Worm (Caenorhabditis elegans): ENCODE results near the gene glr-6.
A peak's percentile ranks its signal among the peaks of the same experiment; 100 is the strongest.

glr-6 gene

ce11 chrX:6840670-6841308 is at the start of gene glr-6, which contains the start of gene asg-2:
Gene glr-6, minus strand, starts transcription at chrX:6840720.
Gene asg-2, plus strand, starts transcription at chrX:6841258.
- TF ChIP-seq pha-4 (tag; optimal IDR thresholded peaks at IDR 0.05) (peak; percentile 7), snpc-4 (GFP tag; optimal IDR thresholded peaks at IDR 0.05) (no peak), snpc-4 (tag; optimal IDR thresholded peaks at IDR 0.05) (peak in 1 of 4 experiments; percentile 8), rcor-1 (GFP tag; IDR thresholded peaks at IDR 0.05) (peak; percentile 61), ccch-3 (GFP tag; optimal IDR thresholded peaks at IDR 0.05) (no peak), ztf-18 (tag; optimal IDR thresholded peaks at IDR 0.05) (no peak), K12H6.12 (tag; optimal IDR thresholded peaks at IDR 0.05) (peak; percentile 60), sea-2 (GFP tag; IDR thresholded peaks at IDR 0.05) (no peak), unc-62 (GFP tag; optimal IDR thresholded peaks at IDR 0.05) (no peak), madf-10 (tag; optimal IDR thresholded peaks at IDR 0.05) (peak; percentile 40), ceh-27 (GFP tag; optimal IDR thresholded peaks at IDR 0.05) (peak; percentile 56), F23B12.7 (tag; optimal IDR thresholded peaks at IDR 0.05; ENCODE audit: insufficient read depth) (peak; percentile 50), aptf-2 (GFP tag; conservative IDR thresholded peaks at IDR 0.05) (peak; percentile 67; the same call in 1 of the 2 replicates), mcd-1 (GFP tag; IDR thresholded peaks at IDR 0.05) (peak; percentile 95), Y95B8A.8 (GFP tag; IDR thresholded peaks at IDR 0.05) (no peak), attf-5 (GFP tag; optimal IDR thresholded peaks at IDR 0.05) (peak; percentile 75), F33H1.4 (GFP tag; IDR thresholded peaks at IDR 0.05) (peak; percentile 79), lin-35 (GFP tag; optimal IDR thresholded peaks at IDR 0.05) (peak in 1 of 3 experiments; percentile 44), C17E4.6 (GFP tag; IDR thresholded peaks at IDR 0.05) (no peak), cebp-1 (GFP tag; IDR thresholded peaks at IDR 0.05) (no peak), cebp-1 (tag; optimal IDR thresholded peaks at IDR 0.05) (peak; percentile 64), nhr-80 (tag; optimal IDR thresholded peaks at IDR 0.05) (peak; percentile 69), lin-40 (tag; optimal IDR thresholded peaks at IDR 0.05) (peak; percentile 66), egl-44 (GFP tag; IDR thresholded peaks at IDR 0.05) (0 out of 2 replicates have a peak, but pooled peaks have one; percentile 22), hmg-1.2 (GFP tag; IDR thresholded peaks at IDR 0.05) (0 out of 2 replicates have a peak, but pooled peaks have one; percentile 19), pbrm-1 (GFP tag; IDR thresholded peaks at IDR 0.05) (0 out of 2 replicates have a peak, but pooled peaks have one; percentile 13), ZK185.1 (tag; optimal IDR thresholded peaks at IDR 0.05; ENCODE audit: poor library complexity, severe bottlenecking) (peak; percentile 66)

DNA sequence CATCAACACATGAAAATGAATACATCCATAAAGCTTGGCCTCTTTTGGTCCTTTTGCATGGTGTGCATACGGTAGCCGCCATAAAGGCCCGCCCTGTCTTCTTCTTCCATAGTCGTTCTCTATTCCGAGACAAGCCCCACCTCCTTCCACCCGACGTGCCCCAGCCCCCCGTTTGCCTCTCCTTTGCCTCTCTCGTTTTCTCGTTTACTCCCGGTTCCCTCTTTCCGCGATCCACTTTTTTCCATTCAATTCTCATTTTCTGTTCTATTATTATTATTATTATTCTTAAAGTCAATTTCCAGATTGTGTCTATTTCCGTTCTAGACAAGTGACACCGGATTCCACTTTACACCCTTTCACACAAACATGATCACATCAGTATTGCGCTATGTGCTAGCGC is 48.9 kb upstream of the glr-6 start, which contains the start of gene unc-6:
Gene unc-6, plus strand, starts transcription at position 301 of the 400 bp plus-strand sequence.
- TF ChIP-seq mes-4 (tag; optimal IDR thresholded peaks at IDR 0.05), result no peak
- no peak for TF ChIP-seq D2030.7 (GFP tag; IDR thresholded peaks at IDR 0.05)

- TF ChIP-seq somi-1 (GFP tag; optimal IDR thresholded peaks at IDR 0.05), result no peak
- no peak for TF ChIP-seq ccch-3 (GFP tag; optimal IDR thresholded peaks at IDR 0.05)
- no peak for TF ChIP-seq nhr-179 (tag; optimal IDR thresholded peaks at IDR 0.05)
- TF ChIP-seq nfya-1 (tag; optimal IDR thresholded peaks at IDR 0.05; ENCODE audit: borderline replicate concordance, insufficient read depth), result no peak
- no peak for TF ChIP-seq mes-4 (tag; optimal IDR thresholded peaks at IDR 0.05)
- TF ChIP-seq hmg-20 (GFP tag; IDR thresholded peaks at IDR 0.05), result no peak
- no peak for TF ChIP-seq pbrm-1 (GFP tag; IDR thresholded peaks at IDR 0.05)
- no peak for TF ChIP-seq F37B4.10 (GFP tag; IDR thresholded peaks at IDR 0.05)
- no peak for TF ChIP-seq zim-3 (tag; optimal IDR thresholded peaks at IDR 0.05)
Measured at ce11 chrX:6888208-6888607, 47.7 kb upstream of the glr-6 start.
